Fruit fly (Drosophila melanogaster) whole organism, pupa: ENCODE data around the gene Cyp28d1.

Experiments
- CG15710 ChIP-seq: fragments of 200-800 bp; sonication (Bioruptor generic); optimal IDR thresholded peaks from 2 replicates; lab custom pipeline; 2018; ENCODE audit warnings: missing biosample characterization, mild to moderate bottlenecking, missing genetic modification characterization, moderate library complexity
- CG17806 ChIP-seq: fragments of 200-800 bp; sonication (Bioruptor generic); optimal IDR thresholded peaks from 2 replicates; lab custom pipeline; 2018; ENCODE audit warnings: missing biosample characterization, mild to moderate bottlenecking, missing genetic modification characterization, moderate library complexity

- TF ChIP-seq CG15710 (tag; lab: Kevin White, UChicago) (no peak), CG17806 (tag; lab: Kevin White, UChicago) (no peak)
Observed at dm6 chr2L:5242194-5242914, 32.1 kb downstream of the Cyp28d1 start.
